Worm (Caenorhabditis elegans) whole organism, L4 larva: ENCODE data around the gene obr-1.

Experiments
- F26F4.8 ChIP-seq: fragments of 200-800 bp; sonication (Bioruptor generic); conservative IDR thresholded peaks from 2 replicates; pipeline ENCODE4 v1.3.6; 2022; ENCODE audit warnings: missing genetic modification characterization, missing compliant biosample characterization
- Y105C5A.15 ChIP-seq: fragments of 200-800 bp; sonication (Bioruptor generic); IDR thresholded peaks from 2 replicates; pipeline ENCODE4 v1.3.6; 2022; ENCODE audit warnings: missing genetic modification characterization, missing compliant biosample characterization
- nhr-11 ChIP-seq: fragments of 150-350 bp; optimal IDR thresholded peaks from 2 replicates; lab custom pipeline; 2014; ENCODE audit warnings: missing biosample characterization, missing genetic modification characterization
- nhr-25 ChIP-seq: sonication (generic microtip); optimal IDR thresholded peaks from 2 replicates; lab custom pipeline; 2017; ENCODE audit warnings: missing genetic modification characterization, mild to moderate bottlenecking, missing compliant biosample characterization, antibody characterized with exemption, moderate library complexity, borderline replicate concordance; ENCODE audit not compliant: insufficient read depth
- snpc-4 ChIP-seq: fragments of 150-350 bp; optimal IDR thresholded peaks from 2 replicates; lab custom pipeline; 2014; ENCODE audit warnings: missing biosample characterization, missing genetic modification characterization
- unc-39 ChIP-seq: sonication (generic microtip); optimal IDR thresholded peaks from 2 replicates; lab custom pipeline; 2017; ENCODE audit warnings: missing biosample characterization, missing genetic modification characterization

DNA sequence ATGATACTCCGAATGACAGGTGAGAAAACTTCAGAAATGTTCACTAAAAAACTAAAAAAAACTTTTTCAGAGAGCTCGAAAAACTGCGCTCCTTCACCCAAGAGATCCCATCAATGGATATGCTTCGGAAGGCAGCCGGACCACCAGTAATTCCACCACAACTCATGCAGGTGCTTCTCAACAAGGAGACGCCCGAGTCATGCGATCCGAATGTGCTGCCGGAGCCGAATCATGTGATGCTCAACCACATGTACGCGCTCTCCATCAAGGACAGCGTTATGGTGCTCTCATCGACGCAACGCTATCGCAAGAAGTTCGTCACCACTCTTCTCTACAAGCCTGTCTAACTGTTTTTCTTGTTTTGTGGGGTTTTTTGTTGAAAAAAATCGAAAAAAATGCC is 33.0 kb downstream of the obr-1 start:
- TF ChIP-seq F26F4.8 (GFP tag; lab: Robert Waterston, UW) (no peak), nhr-11 (tag; lab: Kevin White, UChicago) (no peak), Y105C5A.15 (GFP tag; lab: Robert Waterston, UW) (no peak), snpc-4 (no peak), nhr-25 (tag; lab: Kevin White, UChicago) (no peak), unc-39 (tag; lab: Kevin White, UChicago) (no peak)
